Worm (Caenorhabditis elegans): Measurements from ENCODE around the gene F44G4.7.

- TF ChIP-seq mdl-1 (tag; optimal IDR thresholded peaks at IDR 0.05) (no peak), tbx-2 (tag; optimal IDR thresholded peaks at IDR 0.05) (no peak), hpl-2 (GFP tag; optimal IDR thresholded peaks at IDR 0.05) (no peak), C04F5.9 (tag; optimal IDR thresholded peaks at IDR 0.05) (no peak), ceh-82 (tag; optimal IDR thresholded peaks at IDR 0.05) (no peak), unc-130 (tag; optimal IDR thresholded peaks at IDR 0.05) (no peak), mep-1 (tag; optimal IDR thresholded peaks at IDR 0.05) (no peak), ama-1 (optimal IDR thresholded peaks at IDR 0.05) (no peak)
Measured at ce11 chrII:9024312-9024711, 19.3 kb upstream of the F44G4.7 start.

Measured in whole organism, L1 larva.